Fruit fly (Drosophila melanogaster) whole organism, prepupa: ENCODE results near the gene CG14621.

Experiments
- CG1621 ChIP-seq: fragments of 200-800 bp; sonication (Bioruptor generic); optimal IDR thresholded peaks from 3 replicates; lab custom pipeline; 2018; ENCODE audit warnings: missing biosample characterization, mild to moderate bottlenecking, missing genetic modification characterization
- CG6854 ChIP-seq: fragments of 200-800 bp; sonication (Bioruptor generic); optimal IDR thresholded peaks from 2 replicates; lab custom pipeline; 2017; ENCODE audit warnings: missing biosample characterization, mild to moderate bottlenecking, missing genetic modification characterization
- Eip78C ChIP-seq: fragments of 200-800 bp; sonication (Bioruptor generic); peaks from one replicate; lab custom pipeline; 2016; ENCODE audit warnings: missing biosample characterization, missing genetic modification characterization
- Smox ChIP-seq: fragments of 200-800 bp; sonication (Bioruptor generic); optimal IDR thresholded peaks from 3 replicates; lab custom pipeline; 2016; ENCODE audit warnings: missing biosample characterization, missing genetic modification characterization
- Sox102F ChIP-seq: fragments of 200-800 bp; sonication (Bioruptor generic); optimal IDR thresholded peaks from 2 replicates; lab custom pipeline; 2016; ENCODE audit warnings: missing biosample characterization, mild to moderate bottlenecking, missing genetic modification characterization

DNA sequence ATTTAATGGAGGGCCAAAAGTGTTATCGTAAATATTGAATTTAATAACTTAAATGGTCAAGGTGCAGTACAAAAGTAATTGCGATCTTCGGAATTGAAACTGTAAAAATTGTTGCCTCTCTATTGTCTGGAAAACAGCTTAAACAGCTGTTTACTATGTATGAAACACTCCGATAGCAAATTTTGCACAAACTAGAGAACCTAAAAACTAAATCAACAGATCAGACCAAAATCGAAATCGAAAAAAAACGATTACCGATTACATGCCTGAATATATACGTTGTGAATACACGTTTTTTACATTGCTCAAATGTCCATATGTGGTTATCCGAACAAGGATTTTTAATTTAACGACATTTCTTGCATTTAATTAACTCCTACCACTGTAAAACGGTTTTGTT is 509 bp upstream of the CG14621 start:
- TF ChIP-seq Eip78C (no peak), Smox (no peak), CG6854 (GFP tag; lab: Kevin White, UChicago) (no peak), Sox102F (GFP tag; lab: Kevin White, UChicago) (no peak), CG1621 (tag; lab: Kevin White, UChicago) (no peak)
